Worm (Caenorhabditis elegans) whole organism, young adult: ENCODE measurements around the gene nspc-9.

ENCODE experiments used
- B0035.1 ChIP-seq: sonication (generic microtip); optimal IDR thresholded peaks from 2 replicates; lab custom pipeline; 2016; ENCODE audit warnings: missing genetic modification characterization, mild to moderate bottlenecking, missing compliant biosample characterization, missing genotype, missing genetic modification reagents
- F10E7.11 ChIP-seq: sonication (generic microtip); optimal IDR thresholded peaks from 2 replicates; lab custom pipeline; 2017; ENCODE audit warnings: mild to moderate bottlenecking, missing genetic modification characterization, moderate library complexity, missing compliant biosample characterization
- F33H1.4 ChIP-seq: fragments of 200-800 bp; sonication (Bioruptor generic); IDR thresholded peaks from 2 replicates; pipeline ENCODE4 v1.3.6; 2022; ENCODE audit warnings: missing genetic modification reagents, missing genetic modification characterization, missing compliant biosample characterization
- F57C9.4 ChIP-seq: sonication (generic microtip); optimal IDR thresholded peaks from 2 replicates; lab custom pipeline; 2017; ENCODE audit warnings: mild to moderate bottlenecking, missing genetic modification characterization, missing compliant biosample characterization
- Y53G8AR.9 ChIP-seq: fragments of 200-800 bp; sonication (Bioruptor generic); conservative IDR thresholded peaks from 2 replicates; pipeline ENCODE4 v1.3.6; 2022; ENCODE audit warnings: missing genetic modification reagents, missing genetic modification characterization, missing compliant biosample characterization
- Y56A3A.18 ChIP-seq: fragments of 200-800 bp; sonication (Bioruptor generic); IDR thresholded peaks from 2 replicates; pipeline ENCODE4 v1.3.6; 2022; ENCODE audit warnings: missing genetic modification reagents, missing genetic modification characterization, missing compliant biosample characterization
- Y67H2A.10 ChIP-seq: fragments of 200-800 bp; sonication (Bioruptor generic); conservative IDR thresholded peaks from 2 replicates; pipeline ENCODE4 v1.3.6; 2022; ENCODE audit warnings: missing genetic modification reagents, missing genetic modification characterization, missing compliant biosample characterization
- Y79H2A.3 ChIP-seq: fragments of 200-800 bp; sonication (Bioruptor generic); conservative IDR thresholded peaks from 2 replicates; pipeline ENCODE4 v1.3.6; 2022; ENCODE audit warnings: missing genetic modification reagents, missing genetic modification characterization, missing compliant biosample characterization
- akir-1 ChIP-seq: fragments of 200-800 bp; sonication (Bioruptor generic); optimal IDR thresholded peaks from 2 replicates; lab custom pipeline; 2018; ENCODE audit warnings: mild to moderate bottlenecking, missing genetic modification characterization, moderate library complexity, missing compliant biosample characterization
- aptf-3 ChIP-seq: fragments of 200-800 bp; sonication (Bioruptor generic); IDR thresholded peaks from 2 replicates; pipeline ENCODE4 v1.3.6; 2022; ENCODE audit warnings: missing genetic modification characterization, missing compliant biosample characterization
- bed-1 ChIP-seq: fragments of 200-800 bp; sonication (Bioruptor generic); IDR thresholded peaks from 2 replicates; pipeline ENCODE4 v1.3.6; 2022; ENCODE audit warnings: missing genetic modification reagents, missing genetic modification characterization, missing compliant biosample characterization
- cebp-1 ChIP-seq, 2 experiments: fragments of 200-800 bp in 1 of 2; sonication (Bioruptor generic) in 1 of 2; sonication (generic microtip) in 1 of 2; IDR thresholded peaks in 1 of 2; optimal IDR thresholded peaks in 1 of 2; 2 replicates each; pipeline versions ENCODE4 v1.3.6 to Lab custom; 2017 to 2022; ENCODE audit warnings: missing compliant biosample characterization in 2 of 2, missing genetic modification characterization in 2 of 2, mild to moderate bottlenecking in 1 of 2, missing genetic modification reagents in 1 of 2, moderate library complexity in 1 of 2
- cebp-2 ChIP-seq: fragments of 200-800 bp; sonication (Bioruptor generic); IDR thresholded peaks from 2 replicates; pipeline ENCODE4 v1.3.6; 2022; ENCODE audit warnings: missing genetic modification characterization, missing compliant biosample characterization
- ceh-40 ChIP-seq: fragments of 200-800 bp; sonication (Bioruptor generic); IDR thresholded peaks from 2 replicates; pipeline ENCODE4 v1.3.6; 2022; ENCODE audit warnings: missing genetic modification characterization, missing compliant biosample characterization
- ceh-58 ChIP-seq: fragments of 200-800 bp; sonication (Bioruptor generic); IDR thresholded peaks from 2 replicates; pipeline ENCODE4 v1.3.6; 2022; ENCODE audit warnings: missing genetic modification characterization, missing compliant biosample characterization
- die-1 ChIP-seq: sonication (generic microtip); optimal IDR thresholded peaks from 2 replicates; lab custom pipeline; 2016; ENCODE audit warnings: missing genotype, mild to moderate bottlenecking, missing genetic modification characterization, missing compliant biosample characterization
- dpl-1 ChIP-seq: fragments of 150-350 bp; optimal IDR thresholded peaks from 2 replicates; lab custom pipeline; 2014; ENCODE audit warnings: missing biosample characterization, missing genetic modification reagents, missing genetic modification characterization
- egl-44 ChIP-seq: fragments of 200-800 bp; sonication (Bioruptor generic); IDR thresholded peaks from 2 replicates; pipeline ENCODE4 v1.3.6; 2022; ENCODE audit warnings: missing genetic modification reagents, missing genetic modification characterization, missing compliant biosample characterization
- egrh-3 ChIP-seq: fragments of 200-800 bp; sonication (Bioruptor generic); IDR thresholded peaks from 2 replicates; pipeline ENCODE4 v1.3.6; 2022; ENCODE audit warnings: missing genetic modification reagents, missing genetic modification characterization, missing compliant biosample characterization
- him-1 ChIP-seq: sonication (generic microtip); optimal IDR thresholded peaks from 2 replicates; lab custom pipeline; 2016; ENCODE audit warnings: missing genotype, missing genetic modification reagents, missing genetic modification characterization, missing compliant biosample characterization
- hlh-26 ChIP-seq: fragments of 200-800 bp; sonication (Bioruptor generic); conservative IDR thresholded peaks from 2 replicates; pipeline ENCODE4 v1.3.6; 2022; ENCODE audit warnings: missing genetic modification reagents, missing genetic modification characterization, missing compliant biosample characterization
- hrde-1 ChIP-seq: sonication (generic microtip); optimal IDR thresholded peaks from 2 replicates; lab custom pipeline; 2016; ENCODE audit warnings: missing genetic modification characterization, mild to moderate bottlenecking, missing compliant biosample characterization, moderate library complexity, missing genotype, missing genetic modification reagents, borderline replicate concordance
- let-607 ChIP-seq, 2 experiments: fragments of 200-800 bp in 1 of 2; sonication (Bioruptor generic) in 1 of 2; sonication (generic microtip) in 1 of 2; optimal IDR thresholded peaks; 2 replicates each; lab custom pipeline; 2016 to 2018; ENCODE audit warnings: mild to moderate bottlenecking in 2 of 2, missing compliant biosample characterization in 2 of 2, missing genetic modification characterization in 2 of 2, moderate library complexity in 2 of 2, missing genotype in 1 of 2
- lin-40 ChIP-seq: sonication (generic microtip); optimal IDR thresholded peaks from 2 replicates; lab custom pipeline; 2016; ENCODE audit warnings: missing genetic modification characterization, mild to moderate bottlenecking, missing compliant biosample characterization, missing genotype, missing genetic modification reagents
- lir-1 ChIP-seq: fragments of 200-800 bp; sonication (Bioruptor generic); conservative IDR thresholded peaks from 2 replicates; pipeline ENCODE4 v1.3.6; 2022; ENCODE audit warnings: missing genetic modification reagents, missing genetic modification characterization, missing compliant biosample characterization
- lsy-27 ChIP-seq: sonication (generic microtip); optimal IDR thresholded peaks from 2 replicates; lab custom pipeline; 2017; ENCODE audit warnings: missing genetic modification characterization, mild to moderate bottlenecking, missing compliant biosample characterization, antibody characterized with exemption, missing genotype, borderline replicate concordance; ENCODE audit not compliant: insufficient read depth
- madf-10 ChIP-seq: sonication (generic microtip); optimal IDR thresholded peaks from 2 replicates; lab custom pipeline; 2016; ENCODE audit warnings: mild to moderate bottlenecking, missing genetic modification characterization, missing compliant biosample characterization
- mcd-1 ChIP-seq: fragments of 200-800 bp; sonication (Bioruptor generic); IDR thresholded peaks from 2 replicates; pipeline ENCODE4 v1.3.6; 2022; ENCODE audit warnings: missing genetic modification reagents, missing genetic modification characterization, missing compliant biosample characterization
- mel-28 ChIP-seq: sonication (generic microtip); optimal IDR thresholded peaks from 2 replicates; lab custom pipeline; 2016; ENCODE audit warnings: borderline replicate concordance, mild to moderate bottlenecking, missing genetic modification characterization, missing compliant biosample characterization
- mes-4 ChIP-seq: sonication (generic microtip); optimal IDR thresholded peaks from 2 replicates; lab custom pipeline; 2016; ENCODE audit warnings: missing genotype, missing genetic modification characterization, missing compliant biosample characterization
- mxl-1 ChIP-seq: sonication (generic microtip); optimal IDR thresholded peaks from 2 replicates; lab custom pipeline; 2016; ENCODE audit warnings: missing genetic modification characterization, missing compliant biosample characterization
- nhr-120 ChIP-seq: fragments of 200-800 bp; sonication (Bioruptor generic); IDR thresholded peaks from 2 replicates; pipeline ENCODE4 v1.3.6; 2022; ENCODE audit warnings: missing genetic modification characterization, missing compliant biosample characterization
- nhr-27 ChIP-seq: fragments of 200-800 bp; sonication (Bioruptor generic); optimal IDR thresholded peaks from 2 replicates; lab custom pipeline; 2018; ENCODE audit warnings: mild to moderate bottlenecking, missing genetic modification characterization, moderate library complexity, missing compliant biosample characterization
- pbrm-1 ChIP-seq: fragments of 200-800 bp; sonication (Bioruptor generic); IDR thresholded peaks from 2 replicates; pipeline ENCODE4 v1.3.6; 2022; ENCODE audit warnings: missing genetic modification reagents, missing genetic modification characterization, missing compliant biosample characterization
- pha-4 ChIP-seq: fragments of 150-350 bp; sonication (generic microtip); optimal IDR thresholded peaks from 2 replicates; lab custom pipeline; 2014; ENCODE audit warnings: missing biosample characterization, missing genetic modification reagents, missing genetic modification characterization
- sdz-38 ChIP-seq: sonication (generic microtip); optimal IDR thresholded peaks from 2 replicates; lab custom pipeline; 2016; ENCODE audit warnings: missing genotype, missing genetic modification characterization, missing compliant biosample characterization
- tbp1 ChIP-seq: fragments of 200-800 bp; sonication (Bioruptor generic); optimal IDR thresholded peaks from 2 replicates; lab custom pipeline; 2018; ENCODE audit warnings: mild to moderate bottlenecking, missing genetic modification characterization, missing compliant biosample characterization
- unc-62 ChIP-seq: fragments of 150-350 bp; optimal IDR thresholded peaks from 2 replicates; lab custom pipeline; 2014; ENCODE audit warnings: missing biosample characterization, missing genetic modification reagents, missing genetic modification characterization
- ztf-18 ChIP-seq: sonication (generic microtip); optimal IDR thresholded peaks from 2 replicates; lab custom pipeline; 2016; ENCODE audit warnings: missing genotype, mild to moderate bottlenecking, missing genetic modification characterization, missing compliant biosample characterization
- ztf-22 ChIP-seq: fragments of 200-800 bp; sonication (Bioruptor generic); optimal IDR thresholded peaks from 2 replicates; lab custom pipeline; 2018; ENCODE audit warnings: mild to moderate bottlenecking, missing genetic modification characterization, moderate library complexity, missing compliant biosample characterization
- ztf-28 ChIP-seq: fragments of 200-800 bp; sonication (Bioruptor generic); IDR thresholded peaks from 2 replicates; pipeline ENCODE4 v1.3.6; 2022; ENCODE audit warnings: missing genetic modification reagents, missing genetic modification characterization, missing compliant biosample characterization

Gene nspc-9

DNA sequence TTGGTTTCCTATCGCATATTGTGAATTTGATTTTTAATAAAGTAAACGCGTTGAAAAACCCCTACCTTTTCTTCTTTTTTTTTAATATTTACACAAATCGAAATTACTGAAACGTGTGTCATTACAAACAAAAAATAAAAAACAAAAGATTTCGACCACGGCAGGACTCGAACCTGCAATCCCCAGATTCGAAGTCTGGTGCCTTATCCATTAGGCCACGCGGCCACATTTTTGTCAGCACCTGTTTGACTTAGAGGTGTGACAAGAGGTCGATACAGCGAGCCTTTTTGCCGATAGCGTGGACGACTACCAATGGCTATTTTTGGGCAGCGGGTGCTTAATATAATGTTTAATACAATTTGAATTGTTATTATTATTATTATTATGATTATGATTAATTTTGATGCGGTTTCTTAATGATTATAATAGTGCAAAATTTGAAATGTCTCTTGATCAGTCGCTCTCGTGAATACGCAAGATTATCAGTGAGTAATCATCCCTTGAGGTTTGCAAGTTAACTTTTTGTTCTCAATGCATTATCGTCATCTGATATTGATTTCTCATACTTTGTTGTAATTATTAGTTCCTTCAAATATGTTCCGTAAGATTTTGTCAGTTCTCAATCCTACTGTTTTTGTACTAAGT lies 5.2 kb downstream of the nspc-9 start, which contains the start of gene srd-44 (continued):
- TF ChIP-seq egl-44 (GFP tag; lab: Robert Waterston, UW) = no peak
- no peak for TF ChIP-seq Y67H2A.10 (GFP tag; lab: Robert Waterston, UW)
- peak; percentile 72; the same call in 1 of the 2 replicates for TF ChIP-seq ceh-40 (GFP tag; lab: Robert Waterston, UW)
- TF ChIP-seq ztf-22 = no peak
- peak; percentile 48 for TF ChIP-seq mxl-1 (tag; lab: Kevin White, UChicago)
- TF ChIP-seq lin-40 (tag; lab: Kevin White, UChicago) = no peak
- no peak for TF ChIP-seq let-607 (tag; optimal IDR thresholded peaks at IDR 0.05; lab: Kevin White, UChicago)
- TF ChIP-seq him-1 (tag; lab: Kevin White, UChicago) = peak; percentile 72
- TF ChIP-seq akir-1 (GFP tag; lab: Kevin White, UChicago) = no peak
- TF ChIP-seq B0035.1 (tag; lab: Kevin White, UChicago) = peak; percentile 16
- TF ChIP-seq pha-4 = no peak
- no peak for TF ChIP-seq mel-28 (tag; lab: Kevin White, UChicago)
- no peak for TF ChIP-seq cebp-2 (GFP tag; lab: Robert Waterston, UW)
- TF ChIP-seq bed-1 (GFP tag; lab: Robert Waterston, UW) = no peak
- no peak for TF ChIP-seq sdz-38 (tag; lab: Kevin White, UChicago)
- no peak for TF ChIP-seq F33H1.4 (GFP tag; lab: Robert Waterston, UW)
- TF ChIP-seq Y79H2A.3 (GFP tag; lab: Robert Waterston, UW) = no peak
- no peak; the same call in 1 of the 2 replicates for TF ChIP-seq egrh-3 (GFP tag; lab: Robert Waterston, UW)
- TF ChIP-seq dpl-1 (GFP tag; lab: Kevin White, UChicago) = no peak
- no peak for TF ChIP-seq Y56A3A.18 (GFP tag; lab: Robert Waterston, UW)
- TF ChIP-seq hlh-26 (GFP tag; lab: Robert Waterston, UW) = no peak
- TF ChIP-seq pbrm-1 (GFP tag; lab: Robert Waterston, UW) = peak; percentile 83
- TF ChIP-seq die-1 = peak; percentile 71
- TF ChIP-seq nhr-120 = no peak
- peak; percentile 36 for TF ChIP-seq madf-10 (tag; lab: Kevin White, UChicago)
- TF ChIP-seq mcd-1 (GFP tag; lab: Robert Waterston, UW) = no peak
- no peak for TF ChIP-seq F57C9.4 (tag; lab: Kevin White, UChicago)
- TF ChIP-seq lir-1 (GFP tag; lab: Robert Waterston, UW) = no peak
- peak; percentile 26 for TF ChIP-seq hrde-1 (tag; lab: Kevin White, UChicago)
- no peak for TF ChIP-seq lsy-27
- no peak for TF ChIP-seq ceh-58 (GFP tag; lab: Robert Waterston, UW)
- peak; percentile 30 for TF ChIP-seq ztf-18 (tag; lab: Kevin White, UChicago)
- no peak for TF ChIP-seq cebp-1 (GFP tag; IDR thresholded peaks at IDR 0.05; lab: Robert Waterston, UW)
- no peak for TF ChIP-seq cebp-1 (tag; optimal IDR thresholded peaks at IDR 0.05; lab: Kevin White, UChicago)
- peak; percentile 95 for TF ChIP-seq tbp1
- TF ChIP-seq mes-4 = no peak
- TF ChIP-seq Y53G8AR.9 (GFP tag; lab: Robert Waterston, UW) = no peak
- TF ChIP-seq, all 124 proteins: peak for 29

- TF ChIP-seq unc-62 (GFP tag; lab: Kevin White, UChicago) (no peak), ztf-22 (no peak), nhr-27 (tag; lab: Kevin White, UChicago) (no peak), ztf-28 (GFP tag; lab: Robert Waterston, UW) (no peak), F10E7.11 (tag; lab: Kevin White, UChicago) (no peak), aptf-3 (GFP tag; lab: Robert Waterston, UW) (no peak)
Measured at ce11 chrX:12335808-12336207, 7.4 kb downstream of the nspc-9 start, which contains the start of gene srd-48. TSS of gene srd-48 (plus strand) at chrX:12336108.
